Worm (Caenorhabditis elegans): ENCODE data around the gene ssu-2.

DNA sequence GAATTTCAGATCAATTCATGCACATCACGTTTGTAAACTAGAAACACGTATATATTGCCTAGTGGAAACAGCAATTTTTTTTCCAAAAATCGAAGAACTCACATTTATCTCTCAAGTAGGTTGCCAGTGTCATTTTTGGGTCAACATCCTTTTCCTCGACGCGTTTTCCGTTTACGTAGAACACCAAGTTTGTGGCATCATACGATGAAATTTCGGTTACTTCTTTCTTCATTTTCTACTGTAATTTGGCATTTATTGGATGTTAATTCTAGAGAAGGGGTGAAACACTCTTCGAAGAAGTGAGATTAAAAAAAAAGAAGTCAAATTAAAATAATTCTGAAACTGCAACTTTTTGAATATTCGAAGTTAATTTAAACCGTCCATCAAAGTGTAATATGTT is 51.6 kb downstream of the ssu-2 start, which contains the start of gene xdh-1:
- TF ChIP-seq elt-3 (tag; optimal IDR thresholded peaks at IDR 0.05) (no peak), nhr-28 (tag; optimal IDR thresholded peaks at IDR 0.05) (no peak), nhr-237 (tag; optimal IDR thresholded peaks at IDR 0.05) (no peak), sptf-1 (tag; optimal IDR thresholded peaks at IDR 0.05) (no peak), mab-5 (tag; optimal IDR thresholded peaks at IDR 0.05) (no peak)
